Worm (Caenorhabditis elegans): ENCODE measurements around the gene F57G4.1.
"Not testable (repeated sequence)": the region's sequence is repeated elsewhere in the genome, so short reads cannot be mapped to it uniquely, and the experiment has no call there.

Gene F57G4.1

ce11 chrV:17607797-17608196, 15.5 kb upstream of the F57G4.1 start, which contains the start of gene srz-91:
srz-91 (plus strand) TSS chrV:17608097.
- TF ChIP-seq aha-1 (tag; optimal IDR thresholded peaks at IDR 0.05) = no peak
- TF ChIP-seq ets-5 (GFP tag; IDR thresholded peaks at IDR 0.05) = no peak
- no peak for TF ChIP-seq nhr-20 (tag; optimal IDR thresholded peaks at IDR 0.05)
- no peak for TF ChIP-seq nhr-90 (tag; optimal IDR thresholded peaks at IDR 0.05; ENCODE audit: poor library complexity)
- TF ChIP-seq lir-3 (tag; optimal IDR thresholded peaks at IDR 0.05; ENCODE audit: poor library complexity) = no peak
- TF ChIP-seq ceh-88 (GFP tag; IDR thresholded peaks at IDR 0.05) = no peak
- TF ChIP-seq snu-23 (GFP tag; optimal IDR thresholded peaks at IDR 0.05) = no peak
- no peak for TF ChIP-seq ztf-11 (tag; optimal IDR thresholded peaks at IDR 0.05)
- TF ChIP-seq lin-35 (GFP tag; optimal IDR thresholded peaks at IDR 0.05) = no peak
- no peak for TF ChIP-seq ceh-63 (GFP tag; optimal IDR thresholded peaks at IDR 0.05)
- TF ChIP-seq F16B12.6 (tag; optimal IDR thresholded peaks at IDR 0.05) = no peak

ce11 chrV:17610503-17610902, 12.8 kb upstream of the F57G4.1 start, which contains the start of gene Y6G8.15:
Y6G8.15 (minus strand) TSS chrV:17610603.
- not testable (repeated sequence) for TF ChIP-seq nhr-71 (tag; optimal IDR thresholded peaks at IDR 0.05); nhr-47 (tag; optimal IDR thresholded peaks at IDR 0.05); sup-37 (GFP tag; optimal IDR thresholded peaks at IDR 0.05)

- TF ChIP-seq F16B12.6 (tag; optimal IDR thresholded peaks at IDR 0.05) = no peak
- no peak for TF ChIP-seq nhr-76 (tag; optimal IDR thresholded peaks at IDR 0.05)
- no peak for TF ChIP-seq ets-5 (GFP tag; IDR thresholded peaks at IDR 0.05)
- TF ChIP-seq ceh-63 (GFP tag; optimal IDR thresholded peaks at IDR 0.05) = no peak
- TF ChIP-seq irx-1 (tag; optimal IDR thresholded peaks at IDR 0.05) = no peak
- no peak for TF ChIP-seq nhr-47 (tag; optimal IDR thresholded peaks at IDR 0.05)
- TF ChIP-seq rnt-1 (tag; optimal IDR thresholded peaks at IDR 0.05) = no peak
- TF ChIP-seq nhr-28 (tag; optimal IDR thresholded peaks at IDR 0.05) = no peak
- TF ChIP-seq ces-1 (GFP tag; optimal IDR thresholded peaks at IDR 0.05) = no peak
- no peak for TF ChIP-seq nhr-11 (tag; optimal IDR thresholded peaks at IDR 0.05)
- TF ChIP-seq ztf-4 (tag; optimal IDR thresholded peaks at IDR 0.05) = no peak
- no peak for TF ChIP-seq sup-37 (GFP tag; optimal IDR thresholded peaks at IDR 0.05)
Measured at ce11 chrV:17614251-17614650, 9.1 kb upstream of the F57G4.1 start, which contains the start of gene Y6G8.14. Y6G8.14 (minus strand) TSS chrV:17614351.

ce11 chrV:17615609-17616008, 7.7 kb upstream of the F57G4.1 start, which contains the start of gene Y6G8.5:
Y6G8.5 (minus strand) TSS chrV:17615709.
- TF ChIP-seq nhr-85 (tag) (no peak), efl-1 (optimal IDR thresholded peaks at IDR 0.05) (no peak), efl-1 (GFP tag; optimal IDR thresholded peaks at IDR 0.05 in 1 of 2) (peak in 1 of 2 experiments; percentile 2), elt-2 (tag; optimal IDR thresholded peaks at IDR 0.05) (peak; percentile 12)

- TF ChIP-seq ets-5 (GFP tag; IDR thresholded peaks at IDR 0.05) (no peak), jun-1 (tag; optimal IDR thresholded peaks at IDR 0.05) (no peak), ces-1 (GFP tag; optimal IDR thresholded peaks at IDR 0.05) (no peak), nhr-77 (tag; optimal IDR thresholded peaks at IDR 0.05) (no peak), elt-3 (tag; optimal IDR thresholded peaks at IDR 0.05) (no peak), elt-2 (tag; optimal IDR thresholded peaks at IDR 0.05) (peak; percentile 72)
Measured at ce11 chrV:17616807-17617206, 6.5 kb upstream of the F57G4.1 start, which contains the start of gene Y6G8.6. Y6G8.6 (minus strand) TSS chrV:17616904.

- TF ChIP-seq grh-1 (GFP tag; IDR thresholded peaks at IDR 0.05) = no peak
- TF ChIP-seq snu-23 (GFP tag; optimal IDR thresholded peaks at IDR 0.05) = no peak
- TF ChIP-seq fkh-4 (tag; optimal IDR thresholded peaks at IDR 0.05; ENCODE audit: borderline replicate concordance) = no peak
- no peak for TF ChIP-seq ces-1 (GFP tag; optimal IDR thresholded peaks at IDR 0.05)
- TF ChIP-seq swsn-7 (tag; optimal IDR thresholded peaks at IDR 0.05) = no peak
- TF ChIP-seq rnt-1 (tag; optimal IDR thresholded peaks at IDR 0.05) = no peak
- TF ChIP-seq dsc-1 (tag; optimal IDR thresholded peaks at IDR 0.05) = no peak
- TF ChIP-seq unc-62 (GFP tag; optimal IDR thresholded peaks at IDR 0.05) = no peak
- TF ChIP-seq nhr-28 (tag; optimal IDR thresholded peaks at IDR 0.05) = no peak
- no peak for TF ChIP-seq lsy-2 (tag; optimal IDR thresholded peaks at IDR 0.05)
Measured at ce11 chrV:17620266-17620665, 3.1 kb upstream of the F57G4.1 start, which contains the start of gene Y6G8.8. Y6G8.8 (plus strand) TSS chrV:17620566.

Data from whole organism, L1 larva.